Fruit fly (Drosophila melanogaster): ENCODE data around the gene spo.

The spo gene

dm6 chr3L:5627816-5628215 is 35.4 kb upstream of the spo start:
- TF ChIP-seq psq (GFP tag; optimal IDR thresholded peaks at IDR 0.05) (peak; percentile 98), Dif (GFP tag; optimal IDR thresholded peaks at IDR 0.05; ENCODE audit: partially characterized antibody) (no peak), Hr78 (GFP tag; optimal IDR thresholded peaks at IDR 0.05) (no peak), sage (GFP tag; optimal IDR thresholded peaks at IDR 0.05) (peak; percentile 46), brk (GFP tag; optimal IDR thresholded peaks at IDR 0.05) (peak; percentile 3), OdsH (GFP tag; optimal IDR thresholded peaks at IDR 0.05) (no peak), Hnf4 (GFP tag; optimal IDR thresholded peaks at IDR 0.05) (no peak), br (GFP tag; optimal IDR thresholded peaks at IDR 0.05) (no peak), Rel (GFP tag; optimal IDR thresholded peaks at IDR 0.05) (peak; percentile 23), Rel (tag; optimal IDR thresholded peaks at IDR 0.05) (no peak)

- TF ChIP-seq Dif (GFP tag; optimal IDR thresholded peaks at IDR 0.05; ENCODE audit: partially characterized antibody) (no peak), h (GFP tag; optimal IDR thresholded peaks at IDR 0.05) (peak; percentile 26), Hr78 (GFP tag; optimal IDR thresholded peaks at IDR 0.05) (no peak), foxo (GFP tag; optimal IDR thresholded peaks at IDR 0.05) (peak in 1 of 2 experiments; percentile 20)
These were observed 34.1 kb upstream of the spo start for dm6 chr3L:5626465-5626864.

dm6 chr3L:5625121-5625667 is 32.8 kb upstream of the spo start:
- TF ChIP-seq usp (GFP tag; optimal IDR thresholded peaks at IDR 0.05) (no peak), psq (GFP tag; optimal IDR thresholded peaks at IDR 0.05) (peak; percentile 84)

- TF ChIP-seq h (GFP tag; optimal IDR thresholded peaks at IDR 0.05) (no peak), foxo (GFP tag; optimal IDR thresholded peaks at IDR 0.05) (no peak), br (GFP tag; optimal IDR thresholded peaks at IDR 0.05) (no peak), jim (GFP tag; optimal IDR thresholded peaks at IDR 0.05) (no peak), Dif (GFP tag; optimal IDR thresholded peaks at IDR 0.05; ENCODE audit: partially characterized antibody) (no peak), Jra (GFP tag; optimal IDR thresholded peaks at IDR 0.05) (no peak)
These were observed 30.9 kb upstream of the spo start for dm6 chr3L:5623296-5623695.

dm6 chr3L:5621908-5622307 is 29.5 kb upstream of the spo start:
- TF ChIP-seq sv (GFP tag; optimal IDR thresholded peaks at IDR 0.05) (no peak), usp (GFP tag; optimal IDR thresholded peaks at IDR 0.05) (no peak), CG32264 (GFP tag; optimal IDR thresholded peaks at IDR 0.05) (no peak), Mio (GFP tag; optimal IDR thresholded peaks at IDR 0.05) (no peak), GATAd (GFP tag; optimal IDR thresholded peaks at IDR 0.05) (no peak), dl (GFP tag; optimal IDR thresholded peaks at IDR 0.05; ENCODE audit: insufficient read depth in 1 of 2, partially characterized antibody in 2 of 2) (peak in 1 of 2 experiments; percentile 12), psq (GFP tag; optimal IDR thresholded peaks at IDR 0.05) (peak; percentile 79), Myc (optimal IDR thresholded peaks at IDR 0.05) (no peak), h (GFP tag; optimal IDR thresholded peaks at IDR 0.05) (no peak), Dfd (GFP tag; optimal IDR thresholded peaks at IDR 0.05) (no peak), sage (GFP tag; optimal IDR thresholded peaks at IDR 0.05) (no peak), CrebA (GFP tag; optimal IDR thresholded peaks at IDR 0.05; ENCODE audit: borderline replicate concordance) (peak; percentile 40), Jra (GFP tag; optimal IDR thresholded peaks at IDR 0.05) (no peak), dmrt93B (GFP tag; optimal IDR thresholded peaks at IDR 0.05) (no peak), ey (GFP tag; optimal IDR thresholded peaks at IDR 0.05) (no peak), fru (GFP tag; optimal IDR thresholded peaks at IDR 0.05) (peak; percentile 10), tai (GFP tag; optimal IDR thresholded peaks at IDR 0.05) (peak; percentile 69), Rel (GFP tag; optimal IDR thresholded peaks at IDR 0.05) (no peak), Rel (tag; optimal IDR thresholded peaks at IDR 0.05) (peak; percentile 39), Abd-B (GFP tag; optimal IDR thresholded peaks at IDR 0.05) (no peak), Sp1 (GFP tag; optimal IDR thresholded peaks at IDR 0.05) (peak; percentile 0)

- no peak for TF ChIP-seq GATAd (GFP tag; optimal IDR thresholded peaks at IDR 0.05)
- no peak for TF ChIP-seq Vsx2 (GFP tag; optimal IDR thresholded peaks at IDR 0.05; ENCODE audit: partially characterized antibody)
- TF ChIP-seq Jra (GFP tag; optimal IDR thresholded peaks at IDR 0.05): no peak
- TF ChIP-seq Hr78 (GFP tag; optimal IDR thresholded peaks at IDR 0.05): no peak
- no peak for TF ChIP-seq CG32264 (GFP tag; optimal IDR thresholded peaks at IDR 0.05)
- no peak for TF ChIP-seq br (GFP tag; optimal IDR thresholded peaks at IDR 0.05)
- no peak for TF ChIP-seq foxo (GFP tag; optimal IDR thresholded peaks at IDR 0.05)
- TF ChIP-seq dmrt93B (GFP tag; optimal IDR thresholded peaks at IDR 0.05): no peak
- TF ChIP-seq OdsH (GFP tag; optimal IDR thresholded peaks at IDR 0.05): no peak
- no peak for TF ChIP-seq Myc (optimal IDR thresholded peaks at IDR 0.05)
- no peak for TF ChIP-seq brk (GFP tag; optimal IDR thresholded peaks at IDR 0.05)
- TF ChIP-seq HLH106 (tag; optimal IDR thresholded peaks at IDR 0.05): no peak
- TF ChIP-seq h (GFP tag; optimal IDR thresholded peaks at IDR 0.05): no peak
- TF ChIP-seq N (GFP tag; optimal IDR thresholded peaks at IDR 0.05): no peak
- TF ChIP-seq jim (GFP tag; optimal IDR thresholded peaks at IDR 0.05): no peak
- TF ChIP-seq Hr83 (GFP tag; optimal IDR thresholded peaks at IDR 0.05; ENCODE audit: poor library complexity, severe bottlenecking): no peak
- TF ChIP-seq Hnf4 (GFP tag; optimal IDR thresholded peaks at IDR 0.05): no peak
These were observed 29.1 kb upstream of the spo start for dm6 chr3L:5621506-5621905.
